Fruit fly (Drosophila melanogaster): ENCODE results near the gene CG31088.

The CG31088 gene

dm6 chr3R:15974235-15974634 is 23.5 kb upstream of the CG31088 start (continued):
- peak; percentile 19 for TF ChIP-seq Lhr (GFP tag; optimal IDR thresholded peaks at IDR 0.05)
- TF ChIP-seq CG10979 (tag; optimal IDR thresholded peaks at IDR 0.05), result peak; percentile 82
- peak; percentile 73 for TF ChIP-seq CG33213 (GFP tag; optimal IDR thresholded peaks at IDR 0.05)
- TF ChIP-seq HLH3B (GFP tag; IDR thresholded peaks at IDR 0.05), result no peak
- TF ChIP-seq CG6272 (GFP tag; IDR thresholded peaks at IDR 0.05), result peak; percentile 73
- peak; percentile 74 for TF ChIP-seq Antp (GFP tag; optimal IDR thresholded peaks at IDR 0.05)
- peak; percentile 7 for TF ChIP-seq CG17186 (GFP tag; optimal IDR thresholded peaks at IDR 0.05)
- no peak for TF ChIP-seq Jarid2 (GFP tag; optimal IDR thresholded peaks at IDR 0.05)
- peak; percentile 58 for TF ChIP-seq CG30431 (GFP tag; optimal IDR thresholded peaks at IDR 0.05)
- TF ChIP-seq fru (optimal IDR thresholded peaks at IDR 0.05), result no peak
- no peak for TF ChIP-seq Poxn (GFP tag; IDR thresholded peaks at IDR 0.05)
- TF ChIP-seq crc (GFP tag; optimal IDR thresholded peaks at IDR 0.05), result peak; percentile 71
- TF ChIP-seq ro (GFP tag; IDR thresholded peaks at IDR 0.05), result no peak
- no peak for TF ChIP-seq Dref (GFP tag; IDR thresholded peaks at IDR 0.05)
- peak; percentile 75 for TF ChIP-seq tio (GFP tag; optimal IDR thresholded peaks at IDR 0.05)
- TF ChIP-seq p53 (GFP tag; optimal IDR thresholded peaks at IDR 0.05), result peak; percentile 57
- TF ChIP-seq CG34376 (GFP tag; optimal IDR thresholded peaks at IDR 0.05), result no peak
- peak; percentile 70 for TF ChIP-seq maf-S (GFP tag; optimal IDR thresholded peaks at IDR 0.05)
- TF ChIP-seq dm (GFP tag; optimal IDR thresholded peaks at IDR 0.05), result peak; percentile 21
- no peak for TF ChIP-seq CG6689 (GFP tag; IDR thresholded peaks at IDR 0.05)
- TF ChIP-seq kni (GFP tag; optimal IDR thresholded peaks at IDR 0.05), result no peak
- TF ChIP-seq gcm (GFP tag; optimal IDR thresholded peaks at IDR 0.05), result peak; percentile 68
- TF ChIP-seq Tbp (GFP tag; optimal IDR thresholded peaks at IDR 0.05), result no peak
- peak; percentile 75 to 81 for TF ChIP-seq Pdp1 (GFP tag; optimal IDR thresholded peaks at IDR 0.05)
- TF ChIP-seq CG4707 (GFP tag; optimal IDR thresholded peaks at IDR 0.05), result peak; percentile 66
- peak; percentile 70 for TF ChIP-seq CG5180 (GFP tag; optimal IDR thresholded peaks at IDR 0.05)
- TF ChIP-seq tin (GFP tag; optimal IDR thresholded peaks at IDR 0.05), result peak; percentile 78
- TF ChIP-seq Trl (optimal IDR thresholded peaks at IDR 0.05), result no peak
- TF ChIP-seq Trl (GFP tag; optimal IDR thresholded peaks at IDR 0.05), result peak; percentile 6
- peak; percentile 80 for TF ChIP-seq CG7357 (GFP tag; IDR thresholded peaks at IDR 0.05)
- TF ChIP-seq dimm (GFP tag; IDR thresholded peaks at IDR 0.05), result no peak
- no peak for TF ChIP-seq CG11696 (GFP tag; IDR thresholded peaks at IDR 0.05)
- TF ChIP-seq usp (GFP tag; optimal IDR thresholded peaks at IDR 0.05), result no peak
- TF ChIP-seq CG43689 (GFP tag; IDR thresholded peaks at IDR 0.05), result no peak
- TF ChIP-seq CG7556 (GFP tag; optimal IDR thresholded peaks at IDR 0.05), result peak; percentile 84
- TF ChIP-seq CG3407 (GFP tag; optimal IDR thresholded peaks at IDR 0.05), result peak; percentile 67
- TF ChIP-seq ash1 (GFP tag; optimal IDR thresholded peaks at IDR 0.05), result no peak
- no peak for TF ChIP-seq CG10366 (GFP tag; IDR thresholded peaks at IDR 0.05)
- TF ChIP-seq CkIIα-i1 (GFP tag; IDR thresholded peaks at IDR 0.05), result no peak
- TF ChIP-seq CG9817 (tag; optimal IDR thresholded peaks at IDR 0.05), result peak; percentile 83
- TF ChIP-seq sd (tag; optimal IDR thresholded peaks at IDR 0.05), result peak; percentile 28
- TF ChIP-seq CG11247 (GFP tag; IDR thresholded peaks at IDR 0.05), result no peak
- peak; percentile 79 for TF ChIP-seq CG13775 (GFP tag; optimal IDR thresholded peaks at IDR 0.05)
- no peak for TF ChIP-seq sisA (GFP tag; IDR thresholded peaks at IDR 0.05)
- TF ChIP-seq trh (GFP tag; optimal IDR thresholded peaks at IDR 0.05), result peak; percentile 25
- peak; percentile 77 for TF ChIP-seq mam (GFP tag; optimal IDR thresholded peaks at IDR 0.05)
- no peak for TF ChIP-seq Ptx1 (GFP tag; IDR thresholded peaks at IDR 0.05)
- TF ChIP-seq Dfd (GFP tag; optimal IDR thresholded peaks at IDR 0.05), result no peak
- peak; percentile 80 for TF ChIP-seq CG8944 (GFP tag; optimal IDR thresholded peaks at IDR 0.05)
- no peak for TF ChIP-seq CG8478 (optimal IDR thresholded peaks at IDR 0.05)
- no peak for TF ChIP-seq CG13287 (GFP tag; IDR thresholded peaks at IDR 0.05; ENCODE audit: partially characterized antibody)
- TF ChIP-seq sens-2 (GFP tag; IDR thresholded peaks at IDR 0.05), result no peak
- TF ChIP-seq cwo (GFP tag; optimal IDR thresholded peaks at IDR 0.05), result peak; percentile 81
- TF ChIP-seq CG9932 (GFP tag; IDR thresholded peaks at IDR 0.05), result no peak
